Fruit fly (Drosophila melanogaster): Measurements from ENCODE around the gene Ddr.
A peak's percentile ranks its signal among the peaks of the same experiment; 100 is the strongest.

Gene Ddr

dm6 chr2L:6224202-6224601, 28.7 kb upstream of the Ddr start:
- TF ChIP-seq CG32006 (GFP tag; optimal IDR thresholded peaks at IDR 0.05) (no peak), Eip78C (GFP tag) (no peak), CG11294 (GFP tag; IDR thresholded peaks at IDR 0.05) (no peak), esn (GFP tag; optimal IDR thresholded peaks at IDR 0.05) (no peak), Lpt (GFP tag; optimal IDR thresholded peaks at IDR 0.05) (no peak)

- TF ChIP-seq vri (GFP tag; optimal IDR thresholded peaks at IDR 0.05) (peak; percentile 20), Hr38 (GFP tag; optimal IDR thresholded peaks at IDR 0.05) (no peak)
Measured at dm6 chr2L:6224803-6225202, 28.1 kb upstream of the Ddr start, which contains the start of gene Ugt37B1. TSS of gene Ugt37B1 (plus strand) at chr2L:6225048.

dm6 chr2L:6228532-6228931, 24.4 kb upstream of the Ddr start:
- TF ChIP-seq topi (GFP tag; optimal IDR thresholded peaks at IDR 0.05) (no peak), fd59A (GFP tag; optimal IDR thresholded peaks at IDR 0.05) (no peak), Hr38 (GFP tag; optimal IDR thresholded peaks at IDR 0.05) (no peak), Eip78C (GFP tag) (no peak), spab (GFP tag; optimal IDR thresholded peaks at IDR 0.05) (no peak), CG3919 (GFP tag; optimal IDR thresholded peaks at IDR 0.05) (no peak)

- TF ChIP-seq CG6276 (GFP tag; optimal IDR thresholded peaks at IDR 0.05): no peak
- TF ChIP-seq acj6 (GFP tag; optimal IDR thresholded peaks at IDR 0.05): no peak
- TF ChIP-seq cyc (GFP tag; optimal IDR thresholded peaks at IDR 0.05): no peak
- TF ChIP-seq Smox (GFP tag; optimal IDR thresholded peaks at IDR 0.05): no peak
- TF ChIP-seq Ets21C (GFP tag; optimal IDR thresholded peaks at IDR 0.05): no peak
- TF ChIP-seq CG11762 (GFP tag; optimal IDR thresholded peaks at IDR 0.05; ENCODE audit: insufficient read depth): no peak
Measured at dm6 chr2L:6229181-6229755, 23.7 kb upstream of the Ddr start.

dm6 chr2L:6236426-6236825, 16.5 kb upstream of the Ddr start:
- TF ChIP-seq svp (GFP tag): peak; percentile 1
- no peak for TF ChIP-seq CG9139 (GFP tag; optimal IDR thresholded peaks at IDR 0.05)
- TF ChIP-seq lz (GFP tag; optimal IDR thresholded peaks at IDR 0.05): no peak
- TF ChIP-seq CG6808 (GFP tag; optimal IDR thresholded peaks at IDR 0.05): no peak
- no peak for TF ChIP-seq CG15336 (GFP tag; IDR thresholded peaks at IDR 0.05)

dm6 chr2L:6239286-6239685, 13.6 kb upstream of the Ddr start:
- no peak for TF ChIP-seq CG15336 (GFP tag; IDR thresholded peaks at IDR 0.05)
- no peak for TF ChIP-seq CG8632 (GFP tag; optimal IDR thresholded peaks at IDR 0.05)
- no peak for TF ChIP-seq Smox (GFP tag; optimal IDR thresholded peaks at IDR 0.05)
- no peak for TF ChIP-seq CG31627 (GFP tag; optimal IDR thresholded peaks at IDR 0.05)
- TF ChIP-seq pdm3 (GFP tag; optimal IDR thresholded peaks at IDR 0.05): no peak
- no peak for TF ChIP-seq OdsH (GFP tag; optimal IDR thresholded peaks at IDR 0.05)
- TF ChIP-seq Eip78C (GFP tag): peak; percentile 18
- no peak for TF ChIP-seq Ets96B (tag; optimal IDR thresholded peaks at IDR 0.05)
- TF ChIP-seq Hr38 (GFP tag; optimal IDR thresholded peaks at IDR 0.05): no peak
- peak; percentile 13 for TF ChIP-seq svp (GFP tag)
- TF ChIP-seq lz (GFP tag; optimal IDR thresholded peaks at IDR 0.05): no peak
- TF ChIP-seq CG32006 (GFP tag; optimal IDR thresholded peaks at IDR 0.05): peak; percentile 0
- no peak for TF ChIP-seq CG8119 (GFP tag; IDR thresholded peaks at IDR 0.05)
- TF ChIP-seq CG3919 (GFP tag; optimal IDR thresholded peaks at IDR 0.05): no peak
- TF ChIP-seq Sox14 (GFP tag; optimal IDR thresholded peaks at IDR 0.05): no peak
- TF ChIP-seq Sox102F (GFP tag; optimal IDR thresholded peaks at IDR 0.05): no peak
- TF ChIP-seq esn (GFP tag; optimal IDR thresholded peaks at IDR 0.05): no peak
- TF ChIP-seq CG10669 (GFP tag; optimal IDR thresholded peaks at IDR 0.05): no peak
- TF ChIP-seq Sox15 (GFP tag; optimal IDR thresholded peaks at IDR 0.05): no peak
- no peak for TF ChIP-seq acj6 (GFP tag; optimal IDR thresholded peaks at IDR 0.05)
- no peak for TF ChIP-seq spab (GFP tag; optimal IDR thresholded peaks at IDR 0.05)
- no peak for TF ChIP-seq cyc (GFP tag; optimal IDR thresholded peaks at IDR 0.05)

Measured in whole organism, prepupa.